Worm (Caenorhabditis elegans) whole organism, early embryonic: ENCODE data around the gene C29E4.9.
A peak's percentile ranks its signal among the peaks of the same experiment; 100 is the strongest.

Source experiments
- B0310.2 ChIP-seq: sonication (generic microtip); optimal IDR thresholded peaks from 2 replicates; lab custom pipeline; 2016; ENCODE audit warnings: mild to moderate bottlenecking, missing genetic modification characterization, missing compliant biosample characterization
- F13C5.2 ChIP-seq: sonication (generic microtip); optimal IDR thresholded peaks from 2 replicates; lab custom pipeline; 2017; ENCODE audit warnings: mild to moderate bottlenecking, missing genetic modification characterization, inconsistent platforms, missing compliant biosample characterization
- aly-1 ChIP-seq: sonication (generic microtip); optimal IDR thresholded peaks from 2 replicates; lab custom pipeline; 2016; ENCODE audit warnings: missing genetic modification characterization, missing compliant biosample characterization
- ama-1 ChIP-seq: fragments of 150-350 bp; optimal IDR thresholded peaks from 2 replicates; lab custom pipeline; 2014
- ceh-13 ChIP-seq: fragments of 200-800 bp; sonication (Bioruptor generic); optimal IDR thresholded peaks from 2 replicates; lab custom pipeline; 2018; ENCODE audit warnings: mild to moderate bottlenecking, missing genetic modification characterization, missing compliant biosample characterization
- ceh-36 ChIP-seq: sonication (generic microtip); optimal IDR thresholded peaks from 2 replicates; lab custom pipeline; 2016; ENCODE audit warnings: missing genetic modification characterization, inconsistent platforms, missing compliant biosample characterization
- ets-7 ChIP-seq: sonication (generic microtip); optimal IDR thresholded peaks from 2 replicates; lab custom pipeline; 2016; ENCODE audit warnings: missing genotype, missing genetic modification characterization, missing compliant biosample characterization
- flt-1 ChIP-seq: fragments of 200-800 bp; sonication (Bioruptor generic); IDR thresholded peaks from 2 replicates; pipeline ENCODE4 v1.3.6; 2022; ENCODE audit warnings: missing genetic modification characterization, missing compliant biosample characterization
- hmbx-1 ChIP-seq: sonication (generic microtip); optimal IDR thresholded peaks from 2 replicates; lab custom pipeline; 2016; ENCODE audit warnings: mild to moderate bottlenecking, missing genetic modification characterization, missing compliant biosample characterization
- hmg-4 ChIP-seq: fragments of 200-800 bp; sonication (Bioruptor generic); optimal IDR thresholded peaks from 2 replicates; lab custom pipeline; 2018; ENCODE audit warnings: mild to moderate bottlenecking, missing genetic modification characterization, missing compliant biosample characterization
- hnd-1 ChIP-seq: sonication (generic microtip); optimal IDR thresholded peaks from 2 replicates; lab custom pipeline; 2016; ENCODE audit warnings: missing genetic modification characterization, missing compliant biosample characterization
- pes-1 ChIP-seq: fragments of 200-800 bp; sonication (Bioruptor generic); IDR thresholded peaks from 2 replicates; pipeline ENCODE4 v1.3.6; 2022; ENCODE audit warnings: missing genetic modification reagents, missing genetic modification characterization, missing compliant biosample characterization
- scrt-1 ChIP-seq: fragments of 200-800 bp; sonication (Bioruptor generic); IDR thresholded peaks from 2 replicates; pipeline ENCODE4 v1.3.6; 2022; ENCODE audit warnings: missing genetic modification characterization, missing compliant biosample characterization
- sea-1 ChIP-seq: fragments of 200-800 bp; sonication (Bioruptor generic); conservative IDR thresholded peaks from 2 replicates; pipeline ENCODE4 v1.3.6; 2022; ENCODE audit warnings: missing genetic modification characterization, missing compliant biosample characterization
- tbx-11 ChIP-seq: fragments of 200-800 bp; sonication (Bioruptor generic); IDR thresholded peaks from 2 replicates; pipeline ENCODE4 v1.3.6; 2022; ENCODE audit warnings: missing genetic modification characterization, missing compliant biosample characterization
- tbx-37 ChIP-seq: fragments of 200-800 bp; sonication (Bioruptor generic); conservative IDR thresholded peaks from 2 replicates; pipeline ENCODE4 v1.3.6; 2022; ENCODE audit warnings: missing genetic modification reagents, missing genetic modification characterization, missing compliant biosample characterization
- tra-4 ChIP-seq: sonication (generic microtip); optimal IDR thresholded peaks from 2 replicates; lab custom pipeline; 2017; ENCODE audit warnings: missing genetic modification characterization, missing compliant biosample characterization

The C29E4.9 gene

DNA sequence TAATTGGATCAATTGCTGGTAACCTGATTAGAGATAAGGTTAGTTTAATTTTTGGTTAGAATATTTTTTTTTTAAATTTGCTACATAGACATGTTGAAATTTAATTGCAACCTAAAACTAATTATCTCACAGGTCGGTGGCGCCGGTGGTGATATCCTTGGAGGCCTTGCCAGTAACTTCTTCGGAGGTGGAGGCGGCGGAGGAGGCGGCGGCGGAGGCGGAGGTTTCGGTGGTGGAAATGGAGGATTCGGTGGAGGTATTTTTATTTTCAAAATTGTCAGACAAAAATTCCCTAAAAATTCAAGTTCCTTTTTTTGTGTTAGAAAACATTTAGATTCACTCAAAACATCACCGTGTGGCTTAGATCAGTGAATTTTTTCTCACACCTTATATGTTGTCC is 24.4 kb upstream of the C29E4.9 start:
- TF ChIP-seq tbx-11 (no peak), hmg-4 (GFP tag; lab: Kevin White, UChicago) (no peak), flt-1 (GFP tag; lab: Robert Waterston, UW) (no peak), hnd-1 (tag; lab: Kevin White, UChicago) (no peak), ets-7 (tag; lab: Kevin White, UChicago) (no peak), ceh-36 (no peak), sea-1 (no peak), ceh-13 (GFP tag; lab: Kevin White, UChicago) (no peak), pes-1 (no peak), B0310.2 (tag; lab: Kevin White, UChicago) (no peak), tbx-37 (GFP tag; lab: Robert Waterston, UW) (no peak), F13C5.2 (tag; lab: Kevin White, UChicago) (no peak), ama-1 (lab: Kevin White, UChicago) (no peak), aly-1 (no peak), scrt-1 (no peak), hmbx-1 (tag; lab: Kevin White, UChicago) (no peak), tra-4 (tag; lab: Kevin White, UChicago) (no peak)

DNA sequence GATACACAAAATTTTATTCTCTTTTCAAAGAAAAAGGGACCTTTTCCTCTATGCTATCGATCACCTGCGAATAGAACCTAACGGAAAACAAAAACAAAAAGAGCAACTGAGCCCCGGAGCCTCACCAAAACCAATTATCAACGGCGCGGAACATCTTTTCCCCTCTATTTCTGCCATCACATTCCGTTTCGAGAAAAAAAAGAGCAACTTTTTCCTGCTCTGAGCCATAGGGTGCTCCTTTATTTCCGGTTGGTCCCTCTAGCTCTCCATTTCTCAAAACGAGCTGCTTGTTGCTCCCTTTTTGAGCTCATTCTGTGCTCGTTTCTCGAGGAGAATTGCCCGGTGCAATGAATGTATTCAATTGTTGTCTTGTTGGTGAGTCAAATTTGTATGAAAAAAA is 22.8 kb upstream of the C29E4.9 start, which contains the start of gene clp-1:
clp-1 (plus strand) TSS at position 301 of the 400 bp plus-strand sequence.
- no peak for TF ChIP-seq ets-7 (tag; lab: Kevin White, UChicago)
- TF ChIP-seq flt-1 (GFP tag; lab: Robert Waterston, UW) = no peak

DNA sequence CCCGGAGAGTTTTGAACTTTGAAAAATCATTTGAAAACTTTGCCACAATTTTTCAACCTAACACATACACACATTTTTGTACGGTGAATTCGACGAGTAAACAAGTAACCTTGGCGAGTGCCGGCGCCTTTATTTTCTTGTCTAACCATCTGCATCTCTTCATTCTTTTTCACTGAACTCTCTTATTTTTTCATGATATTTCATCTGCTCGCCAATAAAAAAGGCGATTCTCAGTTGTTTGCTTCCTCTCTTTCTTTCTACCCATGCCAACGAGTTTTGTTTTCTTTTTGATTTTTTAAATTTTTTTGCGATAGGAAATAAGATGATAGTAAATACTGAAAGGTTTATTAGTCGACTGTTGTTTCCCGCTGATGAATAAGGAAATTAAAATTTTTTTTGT is 21.9 kb upstream of the C29E4.9 start:
- no peak for TF ChIP-seq ceh-36
- no peak for TF ChIP-seq pes-1
- no peak for TF ChIP-seq F13C5.2 (tag; lab: Kevin White, UChicago)
- no peak for TF ChIP-seq ets-7 (tag; lab: Kevin White, UChicago)
- TF ChIP-seq B0310.2 (tag; lab: Kevin White, UChicago) = no peak
- TF ChIP-seq tbx-37 (GFP tag; lab: Robert Waterston, UW) = no peak
- TF ChIP-seq ceh-13 (GFP tag; lab: Kevin White, UChicago) = no peak
- TF ChIP-seq hmg-4 (GFP tag; lab: Kevin White, UChicago) = no peak
- no peak for TF ChIP-seq scrt-1
- TF ChIP-seq aly-1 = no peak
- no peak for TF ChIP-seq hnd-1 (tag; lab: Kevin White, UChicago)

DNA sequence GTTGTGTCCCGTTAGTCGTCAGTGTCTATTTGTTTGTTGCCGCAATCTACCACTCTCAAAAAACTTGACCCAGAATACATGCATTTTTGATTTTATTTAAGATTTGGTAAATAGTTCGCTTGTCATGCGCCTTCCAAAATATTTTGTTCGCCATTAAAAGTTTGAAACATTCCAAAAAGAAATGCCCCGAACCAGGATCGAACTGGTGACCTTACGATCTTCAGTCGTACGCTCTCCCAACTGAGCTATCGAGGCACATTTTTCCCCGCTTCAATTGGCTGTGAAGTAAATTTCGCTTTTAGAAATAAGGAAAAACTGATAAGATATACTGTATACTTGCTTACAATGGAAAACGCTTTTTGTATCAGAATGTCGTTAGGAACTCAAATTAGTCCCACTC is 21.4 kb upstream of the C29E4.9 start:
- no peak for TF ChIP-seq scrt-1
- TF ChIP-seq pes-1 = no peak
- TF ChIP-seq ceh-36 = no peak
- TF ChIP-seq hmg-4 (GFP tag; lab: Kevin White, UChicago) = no peak
- TF ChIP-seq tbx-11 = no peak
- TF ChIP-seq flt-1 (GFP tag; lab: Robert Waterston, UW) = no peak
- no peak for TF ChIP-seq ceh-13 (GFP tag; lab: Kevin White, UChicago)
- TF ChIP-seq hnd-1 (tag; lab: Kevin White, UChicago) = no peak
- TF ChIP-seq B0310.2 (tag; lab: Kevin White, UChicago) = no peak
- no peak for TF ChIP-seq sea-1
- TF ChIP-seq hmbx-1 (tag; lab: Kevin White, UChicago) = no peak
- no peak for TF ChIP-seq tbx-37 (GFP tag; lab: Robert Waterston, UW)
- no peak for TF ChIP-seq ama-1 (lab: Kevin White, UChicago)
- TF ChIP-seq aly-1 = no peak
- no peak for TF ChIP-seq F13C5.2 (tag; lab: Kevin White, UChicago)

DNA sequence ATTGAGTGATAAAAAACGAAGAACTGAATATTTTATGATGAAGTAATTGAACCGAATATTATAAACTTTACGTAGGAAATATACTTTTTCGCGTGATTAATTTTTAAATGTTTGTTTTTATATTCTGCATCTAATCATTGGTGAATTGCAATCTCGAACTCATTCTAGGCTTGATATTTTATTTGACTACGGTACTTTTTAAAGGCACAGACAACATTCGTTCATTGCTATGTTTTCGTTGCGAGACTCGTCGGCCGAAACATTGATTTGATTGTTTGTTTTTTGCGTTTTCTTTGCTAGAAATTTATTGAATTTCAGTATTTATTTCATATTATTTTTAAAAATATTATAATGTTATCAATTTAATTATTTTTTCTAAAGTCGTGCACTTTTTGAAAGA is 20.9 kb upstream of the C29E4.9 start, which contains the start of gene C06G4.4:
C06G4.4 (minus strand) TSS at position 36 of the 400 bp plus-strand sequence.
- TF ChIP-seq ceh-13 (GFP tag; lab: Kevin White, UChicago) (no peak), tbx-11 (no peak), sea-1 (no peak), B0310.2 (tag; lab: Kevin White, UChicago) (no peak), ama-1 (lab: Kevin White, UChicago) (no peak), scrt-1 (no peak), hmg-4 (GFP tag; lab: Kevin White, UChicago) (no peak)

ce11 chrIII:7977224-7977623 is 20.4 kb upstream of the C29E4.9 start:
- TF ChIP-seq hmg-4 (GFP tag; lab: Kevin White, UChicago) = no peak
- no peak for TF ChIP-seq aly-1
- TF ChIP-seq ama-1 (lab: Kevin White, UChicago) = no peak
- TF ChIP-seq tbx-37 (GFP tag; lab: Robert Waterston, UW) = no peak
- TF ChIP-seq hnd-1 (tag; lab: Kevin White, UChicago) = no peak

DNA sequence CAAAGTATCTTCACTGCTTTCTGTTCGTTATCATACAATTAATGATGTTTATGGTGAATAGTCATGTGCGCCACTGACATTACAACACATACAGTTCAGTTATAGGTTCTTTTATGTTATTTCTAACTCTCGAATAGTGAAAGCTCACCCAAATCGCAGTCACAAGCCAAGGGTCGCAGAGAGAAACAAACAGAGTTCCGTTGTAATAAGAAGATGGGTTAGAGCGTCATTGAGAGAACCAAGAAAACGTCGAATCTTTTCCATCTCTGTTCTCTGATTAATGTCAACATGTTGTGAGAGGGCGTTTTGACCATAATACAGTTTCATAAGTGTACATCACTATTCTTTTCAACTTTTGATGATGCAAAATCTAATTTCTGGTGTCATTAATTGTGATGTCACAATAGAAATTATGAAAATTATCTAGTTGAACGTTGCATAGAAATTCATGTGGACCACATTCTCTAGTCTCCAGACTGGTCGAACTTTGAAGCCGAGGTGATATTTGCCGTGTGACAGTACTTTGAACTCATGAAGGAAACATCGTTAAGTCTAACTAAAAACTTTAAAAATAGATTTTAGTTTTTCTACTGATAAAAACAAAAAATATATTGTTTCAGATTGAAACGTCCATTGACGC is 17.2 kb upstream of the C29E4.9 start:
- no peak for TF ChIP-seq hnd-1 (tag; lab: Kevin White, UChicago)
- TF ChIP-seq pes-1 = no peak
- TF ChIP-seq ceh-36 = no peak
- TF ChIP-seq F13C5.2 (tag; lab: Kevin White, UChicago) = no peak
- no peak for TF ChIP-seq sea-1
- no peak for TF ChIP-seq ceh-13 (GFP tag; lab: Kevin White, UChicago)
- no peak for TF ChIP-seq scrt-1
- TF ChIP-seq flt-1 (GFP tag; lab: Robert Waterston, UW) = no peak
- TF ChIP-seq aly-1 = no peak
- no peak for TF ChIP-seq tbx-37 (GFP tag; lab: Robert Waterston, UW)
- no peak for TF ChIP-seq hmbx-1 (tag; lab: Kevin White, UChicago)
- no peak for TF ChIP-seq ama-1 (lab: Kevin White, UChicago)
- no peak for TF ChIP-seq B0310.2 (tag; lab: Kevin White, UChicago)

DNA sequence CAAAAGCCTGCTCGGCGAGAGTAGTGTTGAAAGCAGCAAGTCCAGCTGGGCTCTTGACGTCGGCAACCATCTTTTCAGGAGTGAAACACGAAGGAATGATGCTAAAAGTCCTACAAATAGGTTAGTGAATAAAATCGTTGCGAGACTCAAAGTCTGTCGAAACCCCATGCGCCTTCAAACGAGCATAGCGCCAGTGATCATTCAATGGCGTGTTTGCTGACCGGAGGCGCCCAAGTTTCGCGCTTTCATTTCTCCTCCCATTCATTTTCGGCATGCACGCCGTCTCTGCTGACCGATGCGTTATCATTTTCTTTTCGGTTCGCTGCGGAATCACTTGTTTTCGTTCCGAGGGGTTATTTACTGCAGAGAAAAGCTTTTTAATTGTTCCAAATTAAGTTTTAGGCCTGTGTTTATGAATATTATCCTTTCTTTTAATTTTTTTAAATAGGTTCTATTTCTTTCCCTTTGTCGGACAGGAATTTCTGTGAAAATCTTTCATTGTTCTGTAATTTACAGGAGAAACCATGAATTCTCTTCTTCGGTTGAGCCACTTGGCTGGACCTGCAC is 16.4 kb upstream of the C29E4.9 start, which contains the start of the genes eef-1B.1 and aco-2:
eef-1B.1 (minus strand) TSS at position 186 of the 567 bp plus-strand sequence.
aco-2 (plus strand) TSS at position 517 of the 567 bp plus-strand sequence.
- TF ChIP-seq ceh-36 (no peak), pes-1 (no peak), F13C5.2 (tag; lab: Kevin White, UChicago) (peak; percentile 44), flt-1 (GFP tag; lab: Robert Waterston, UW) (no peak)
